Fruit fly (Drosophila melanogaster) whole organism, embryonic: Measurements from ENCODE around the gene CG34256.

ENCODE experiments used
- Atf3 ChIP-seq: fragments of 200-800 bp; sonication (Bioruptor generic); optimal IDR thresholded peaks from 3 replicates; lab custom pipeline; 2016; ENCODE audit warnings: missing biosample characterization, missing genetic modification characterization
- CG1233 ChIP-seq: fragments of 200-800 bp; sonication (Bioruptor generic); optimal IDR thresholded peaks from 4 replicates; lab custom pipeline; 2018; ENCODE audit warnings: missing biosample characterization, mild to moderate bottlenecking, missing genetic modification characterization
- CG12391 ChIP-seq: fragments of 200-800 bp; sonication (Bioruptor generic); optimal IDR thresholded peaks from 3 replicates; lab custom pipeline; 2018; ENCODE audit warnings: missing biosample characterization, mild to moderate bottlenecking, missing genetic modification characterization, moderate library complexity
- CG13287 ChIP-seq: fragments of 200-800 bp; sonication (Bioruptor generic); IDR thresholded peaks from 2 replicates; pipeline ENCODE4 v1.3.6; 2022; ENCODE audit warnings: missing biosample characterization, missing genetic modification characterization; ENCODE audit not compliant: partially characterized antibody
- CG13296 ChIP-seq: fragments of 200-800 bp; sonication (Bioruptor generic); optimal IDR thresholded peaks from 3 replicates; lab custom pipeline; 2018; ENCODE audit warnings: missing biosample characterization, mild to moderate bottlenecking, missing genetic modification characterization
- CG15514 ChIP-seq: fragments of 200-800 bp; sonication (Bioruptor generic); optimal IDR thresholded peaks from 3 replicates; lab custom pipeline; 2017; ENCODE audit warnings: missing biosample characterization, missing genetic modification characterization, mild to moderate bottlenecking, moderate library complexity, missing genetic modification reagents
- CG17361 ChIP-seq: fragments of 200-800 bp; sonication (Bioruptor generic); IDR thresholded peaks from 3 replicates; pipeline ENCODE4 v1.3.6; 2022; ENCODE audit warnings: missing biosample characterization, missing genetic modification characterization
- CG18011 ChIP-seq: fragments of 200-800 bp; sonication (Bioruptor generic); optimal IDR thresholded peaks from 2 replicates; lab custom pipeline; 2017; ENCODE audit warnings: missing biosample characterization, missing genetic modification characterization, mild to moderate bottlenecking, moderate library complexity, missing genotype
- CG1832 ChIP-seq: fragments of 200-800 bp; sonication (Bioruptor generic); optimal IDR thresholded peaks from 2 replicates; lab custom pipeline; 2017; ENCODE audit warnings: missing biosample characterization, mild to moderate bottlenecking, missing genetic modification characterization, inconsistent platforms
- CG2678 ChIP-seq: fragments of 200-800 bp; sonication (Bioruptor generic); optimal IDR thresholded peaks from 3 replicates; lab custom pipeline; 2019; ENCODE audit warnings: missing biosample characterization, mild to moderate bottlenecking, missing genetic modification characterization, moderate library complexity
- CG30403 ChIP-seq: fragments of 200-800 bp; sonication (Bioruptor generic); optimal IDR thresholded peaks from 3 replicates; lab custom pipeline; 2016; ENCODE audit warnings: missing biosample characterization, missing genetic modification characterization
- CG4617 ChIP-seq: fragments of 200-800 bp; sonication (Bioruptor generic); optimal IDR thresholded peaks from 3 replicates; lab custom pipeline; 2016; ENCODE audit warnings: missing biosample characterization, missing genetic modification characterization, borderline replicate concordance
- CG4707 ChIP-seq: fragments of 200-800 bp; sonication (Bioruptor generic); optimal IDR thresholded peaks from 2 replicates; lab custom pipeline; 2018; ENCODE audit warnings: missing biosample characterization, mild to moderate bottlenecking, missing genetic modification characterization, moderate library complexity
- CG5245 ChIP-seq: fragments of 200-800 bp; sonication (Bioruptor generic); optimal IDR thresholded peaks from 3 replicates; lab custom pipeline; 2016; ENCODE audit warnings: missing biosample characterization, missing genetic modification characterization
- CG6272 ChIP-seq: fragments of 200-800 bp; sonication (Bioruptor generic); IDR thresholded peaks from 2 replicates; pipeline ENCODE4 v1.3.6; 2022; ENCODE audit warnings: missing biosample characterization, missing genetic modification characterization
- CG7786 ChIP-seq: fragments of 200-800 bp; sonication (Bioruptor generic); optimal IDR thresholded peaks from 2 replicates; lab custom pipeline; 2016; ENCODE audit warnings: missing biosample characterization, missing genetic modification characterization
- CG8765 ChIP-seq: fragments of 200-800 bp; sonication (Bioruptor generic); IDR thresholded peaks from 2 replicates; pipeline ENCODE4 v1.3.6; 2022; ENCODE audit warnings: missing biosample characterization, missing genetic modification characterization
- CG9727 ChIP-seq: fragments of 200-800 bp; sonication (Bioruptor generic); optimal IDR thresholded peaks from 3 replicates; lab custom pipeline; 2017; ENCODE audit warnings: missing biosample characterization, mild to moderate bottlenecking, missing genetic modification characterization
- CHES-1-like ChIP-seq: fragments of 200-800 bp; sonication (Bioruptor generic); optimal IDR thresholded peaks from 2 replicates; lab custom pipeline; 2016; ENCODE audit warnings: missing biosample characterization, missing genetic modification characterization
- D19B ChIP-seq: fragments of 200-800 bp; sonication (Bioruptor generic); optimal IDR thresholded peaks from 2 replicates; lab custom pipeline; 2017; ENCODE audit warnings: missing biosample characterization, mild to moderate bottlenecking, missing genetic modification characterization
- Dp ChIP-seq: fragments of 200-800 bp; sonication (Bioruptor generic); optimal IDR thresholded peaks from 2 replicates; lab custom pipeline; 2018; ENCODE audit warnings: missing biosample characterization, mild to moderate bottlenecking, missing genetic modification characterization, moderate library complexity
- Drgx ChIP-seq: fragments of 200-800 bp; sonication (Bioruptor generic); IDR thresholded peaks from 2 replicates; pipeline ENCODE4 v1.3.6; 2022; ENCODE audit warnings: missing biosample characterization, missing genetic modification characterization
- Fer2 ChIP-seq: fragments of 200-800 bp; sonication (Bioruptor generic); optimal IDR thresholded peaks from 2 replicates; lab custom pipeline; 2018; ENCODE audit warnings: missing biosample characterization, mild to moderate bottlenecking, missing genetic modification characterization, moderate library complexity
- HHEX ChIP-seq: fragments of 200-800 bp; sonication (Bioruptor generic); optimal IDR thresholded peaks from 3 replicates; lab custom pipeline; 2017; ENCODE audit warnings: missing biosample characterization, mild to moderate bottlenecking, missing genetic modification characterization, missing genetic modification reagents
- Hmx ChIP-seq: fragments of 200-800 bp; sonication (Bioruptor generic); optimal IDR thresholded peaks from 2 replicates; lab custom pipeline; 2016; ENCODE audit warnings: missing biosample characterization, missing genetic modification characterization
- Hr51 ChIP-seq, 2 experiments: fragments of 200-800 bp; sonication (Bioruptor generic); optimal IDR thresholded peaks; 2 replicates in 1 of 2; 3 replicates in 1 of 2; lab custom pipeline; 2016 to 2018; ENCODE audit warnings: missing biosample characterization in 2 of 2, missing genetic modification characterization in 2 of 2, mild to moderate bottlenecking in 1 of 2, moderate library complexity in 1 of 2
- Hr78 ChIP-seq, 2 experiments: fragments of 200-800 bp in 1 of 2; fragments of >200 bp in 1 of 2; sonication (Bioruptor generic) in 1 of 2; optimal IDR thresholded peaks; 2 replicates each; lab custom pipeline; 2017 to 2019; ENCODE audit warnings: missing biosample characterization in 2 of 2, missing genetic modification characterization in 2 of 2, mild to moderate bottlenecking in 1 of 2, moderate library complexity in 1 of 2
- NK7.1 ChIP-seq: fragments of 200-800 bp; sonication (Bioruptor generic); optimal IDR thresholded peaks from 3 replicates; lab custom pipeline; 2016; ENCODE audit warnings: missing biosample characterization, missing genetic modification characterization
- Oli ChIP-seq: fragments of 200-800 bp; sonication (Bioruptor generic); optimal IDR thresholded peaks from 2 replicates; lab custom pipeline; 2018; ENCODE audit warnings: missing biosample characterization, mild to moderate bottlenecking, missing genetic modification characterization, moderate library complexity
- Six4 ChIP-seq: fragments of 200-800 bp; sonication (Bioruptor generic); optimal IDR thresholded peaks from 2 replicates; lab custom pipeline; 2016; ENCODE audit warnings: missing biosample characterization, missing genetic modification characterization
- TFAM ChIP-seq: fragments of 200-800 bp; sonication (Bioruptor generic); optimal IDR thresholded peaks from 2 replicates; lab custom pipeline; 2017; ENCODE audit warnings: missing biosample characterization, missing genetic modification characterization, inconsistent platforms
- Tbp ChIP-seq: fragments of >200 bp; optimal IDR thresholded peaks from 2 replicates; lab custom pipeline; 2018; ENCODE audit warnings: missing biosample characterization, missing genetic modification characterization
- YL-1 ChIP-seq: fragments of 200-800 bp; sonication (Bioruptor generic); optimal IDR thresholded peaks from 3 replicates; lab custom pipeline; 2017; ENCODE audit warnings: missing biosample characterization, mild to moderate bottlenecking, missing genetic modification characterization
- cato ChIP-seq: fragments of 200-800 bp; sonication (Bioruptor generic); optimal IDR thresholded peaks from 2 replicates; lab custom pipeline; 2016; ENCODE audit warnings: missing biosample characterization, missing genetic modification characterization, borderline replicate concordance
- croc ChIP-seq: fragments of 200-800 bp; sonication (Bioruptor generic); conservative IDR thresholded peaks from 3 replicates; pipeline ENCODE4 v1.3.6; 2022; ENCODE audit warnings: missing biosample characterization, missing genetic modification characterization
- crol ChIP-seq: fragments of 200-800 bp; sonication (Bioruptor generic); IDR thresholded peaks from 2 replicates; pipeline ENCODE4 v1.3.6; 2022; ENCODE audit warnings: missing biosample characterization, missing genetic modification characterization
- dan ChIP-seq: fragments of 200-800 bp; sonication (Bioruptor generic); IDR thresholded peaks from 2 replicates; pipeline ENCODE4 v1.3.6; 2022; ENCODE audit warnings: missing biosample characterization, missing genetic modification characterization
- esg ChIP-seq: fragments of 200-800 bp; sonication (Bioruptor generic); conservative IDR thresholded peaks from 2 replicates; pipeline ENCODE4 v1.3.6; 2022; ENCODE audit warnings: missing biosample characterization, missing genetic modification characterization
- eve ChIP-seq, 2 experiments: fragments of >200 bp; optimal IDR thresholded peaks; 2 replicates each; lab custom pipeline; 2017; ENCODE audit warnings: missing biosample characterization in 2 of 2, missing genetic modification characterization in 2 of 2
- fru ChIP-seq: fragments of >200 bp; optimal IDR thresholded peaks from 2 replicates; lab custom pipeline; 2017
- ftz-f1 ChIP-seq: fragments of 200-800 bp; sonication (Bioruptor generic); optimal IDR thresholded peaks from 2 replicates; lab custom pipeline; 2016; ENCODE audit warnings: missing biosample characterization, missing genetic modification characterization
- gt ChIP-seq: fragments of 200-800 bp; sonication (Bioruptor generic); IDR thresholded peaks from 2 replicates; pipeline ENCODE4 v1.3.6; 2022; ENCODE audit warnings: missing biosample characterization, missing genetic modification characterization
- hkb ChIP-seq, 2 experiments: fragments of 200-800 bp in 1 of 2; fragments of >200 bp in 1 of 2; sonication (Bioruptor generic) in 1 of 2; IDR thresholded peaks in 1 of 2; optimal IDR thresholded peaks in 1 of 2; 2 replicates each; pipeline versions ENCODE4 v1.3.6 to Lab custom; 2017 to 2022; ENCODE audit warnings: missing biosample characterization in 1 of 2, missing genetic modification characterization in 1 of 2
- kay ChIP-seq: fragments of 200-800 bp; sonication (Bioruptor generic); optimal IDR thresholded peaks from 2 replicates; lab custom pipeline; 2016; ENCODE audit warnings: missing biosample characterization, missing genetic modification characterization
- maf-S ChIP-seq: fragments of 200-800 bp; sonication (Bioruptor generic); optimal IDR thresholded peaks from 2 replicates; lab custom pipeline; 2016; ENCODE audit warnings: missing biosample characterization, missing genetic modification characterization
- nau ChIP-seq: fragments of 200-800 bp; sonication (Bioruptor generic); optimal IDR thresholded peaks from 3 replicates; lab custom pipeline; 2017; ENCODE audit warnings: missing biosample characterization, mild to moderate bottlenecking, missing genetic modification characterization, missing genetic modification reagents
- otp ChIP-seq: fragments of 200-800 bp; sonication (Bioruptor generic); IDR thresholded peaks from 3 replicates; pipeline ENCODE4, ENCODE4 v1.3.6; 2022; ENCODE audit warnings: missing biosample characterization, missing genetic modification characterization
- sim ChIP-seq: fragments of 200-800 bp; sonication (Bioruptor generic); IDR thresholded peaks from 2 replicates; pipeline ENCODE4 v1.3.6; 2022; ENCODE audit warnings: missing biosample characterization, missing genetic modification characterization
- tio ChIP-seq: fragments of 200-800 bp; sonication (Bioruptor generic); optimal IDR thresholded peaks from 2 replicates; lab custom pipeline; 2017; ENCODE audit warnings: missing biosample characterization, missing genetic modification characterization, inconsistent platforms
- z ChIP-seq: fragments of 200-800 bp; sonication (Bioruptor generic); IDR thresholded peaks from 3 replicates; pipeline ENCODE4 v1.3.6; 2022; ENCODE audit warnings: missing biosample characterization, missing genetic modification characterization

The CG34256 gene

DNA sequence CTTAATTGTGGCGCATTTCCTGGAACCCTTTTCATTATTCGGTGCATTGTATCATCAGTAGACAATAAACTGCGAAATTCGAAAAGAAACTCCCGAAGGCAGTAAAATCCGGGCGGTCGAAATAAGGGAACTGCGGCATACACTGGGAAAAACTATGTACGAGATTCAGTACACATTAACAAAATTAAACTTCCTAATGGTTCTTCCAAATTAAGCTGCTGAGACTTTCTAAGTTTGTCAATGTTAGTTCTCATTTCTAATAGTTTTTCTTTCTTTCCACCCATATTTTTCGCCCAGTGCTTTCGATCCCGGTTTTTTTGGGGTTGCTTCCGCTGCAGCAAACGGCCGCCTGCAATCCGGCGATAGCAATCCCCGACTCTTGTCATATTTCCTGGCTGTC is 35.2 kb upstream of the CG34256 start (continued):
- TF ChIP-seq Hr78 (GFP tag; optimal IDR thresholded peaks at IDR 0.05; lab: Kevin White, UChicago) (peak in 1 of 2 experiments; percentile 50), CG13287 (GFP tag; lab: Robert Waterston, UW) (no peak), ftz-f1 (GFP tag; lab: Kevin White, UChicago) (no peak), crol (GFP tag; lab: Robert Waterston, UW) (no peak), CG4617 (GFP tag; lab: Kevin White, UChicago) (peak; percentile 33), Fer2 (tag; lab: Kevin White, UChicago) (no peak), croc (peak; percentile 79), CG1233 (GFP tag; lab: Kevin White, UChicago) (peak; percentile 65), Tbp (GFP tag; lab: Kevin White, UChicago) (no peak), CG1832 (GFP tag; lab: Kevin White, UChicago) (no peak), YL-1 (GFP tag; lab: Kevin White, UChicago) (no peak), CG13296 (GFP tag; lab: Kevin White, UChicago) (peak; percentile 66), nau (GFP tag; lab: Kevin White, UChicago) (peak; percentile 38), sim (GFP tag; lab: Robert Waterston, UW) (peak; percentile 80), CG15514 (GFP tag; lab: Kevin White, UChicago) (peak; percentile 23), CHES-1-like (peak; percentile 41), CG12391 (tag; lab: Kevin White, UChicago) (peak; percentile 85), kay (peak; percentile 63), Hmx (GFP tag; lab: Kevin White, UChicago) (no peak), fru (no peak), hkb (optimal IDR thresholded peaks at IDR 0.05; lab: Kevin White, UChicago) (no peak), hkb (GFP tag; IDR thresholded peaks at IDR 0.05; lab: Robert Waterston, UW) (peak; percentile 83), NK7.1 (peak; percentile 61), CG8765 (GFP tag; lab: Robert Waterston, UW) (peak; percentile 81), CG6272 (GFP tag; lab: Robert Waterston, UW) (peak; percentile 36; the same call in 1 of the 2 replicates), Dp (GFP tag; lab: Kevin White, UChicago) (no peak), tio (peak; percentile 56), CG2678 (tag; lab: Kevin White, UChicago) (peak; percentile 83), TFAM (no peak), CG9727 (GFP tag; lab: Kevin White, UChicago) (peak; percentile 86), Drgx (GFP tag; lab: Robert Waterston, UW) (no peak), gt (GFP tag; lab: Robert Waterston, UW) (peak; percentile 69), Six4 (peak; percentile 52), Atf3 (GFP tag; lab: Kevin White, UChicago) (peak; percentile 68), CG7786 (GFP tag; lab: Kevin White, UChicago) (peak; percentile 71), CG17361 (GFP tag; lab: Robert Waterston, UW) (peak; percentile 86), D19B (GFP tag; lab: Kevin White, UChicago) (no peak), CG30403 (peak; percentile 56), cato (GFP tag; lab: Kevin White, UChicago) (peak; percentile 38), otp (GFP tag; lab: Robert Waterston, UW) (peak; percentile 87), CG5245 (GFP tag; lab: Kevin White, UChicago) (peak; percentile 84), esg (peak; percentile 75), Oli (peak; percentile 82), z (peak; percentile 55; the same call in 1 of the 3 replicates), Hr51 (GFP tag; optimal IDR thresholded peaks at IDR 0.05; lab: Kevin White, UChicago) (peak; percentile 61 to 66), CG4707 (peak; percentile 63), dan (peak; percentile 70), eve (GFP tag; optimal IDR thresholded peaks at IDR 0.05; lab: Kevin White, UChicago) (peak in 1 of 2 experiments; percentile 79), HHEX (GFP tag; lab: Kevin White, UChicago) (peak; percentile 75), CG18011 (GFP tag; lab: Kevin White, UChicago) (no peak), maf-S (GFP tag; lab: Kevin White, UChicago) (no peak)
